Worm (Caenorhabditis elegans) whole organism, L2 larva: Measurements from ENCODE around the gene F53H2.1.

Experiments
- alr-1 ChIP-seq: fragments of 150-350 bp; optimal IDR thresholded peaks from 2 replicates; lab custom pipeline; 2014; ENCODE audit warnings: missing biosample characterization, missing genetic modification characterization
- elt-3 ChIP-seq: sonication (generic microtip); optimal IDR thresholded peaks from 2 replicates; lab custom pipeline; 2017; ENCODE audit warnings: missing biosample characterization, missing genetic modification characterization
- lin-11 ChIP-seq: fragments of 150-350 bp; sonication (generic microtip); optimal IDR thresholded peaks from 2 replicates; lab custom pipeline; 2014; ENCODE audit warnings: missing biosample characterization, missing genetic modification characterization, inconsistent platforms, mixed read lengths
- nhr-23 ChIP-seq: fragments of 150-350 bp; optimal IDR thresholded peaks from 2 replicates; lab custom pipeline; 2014; ENCODE audit warnings: missing biosample characterization, missing genetic modification reagents, missing genetic modification characterization
- unc-55 ChIP-seq: fragments of 150-350 bp; sonication (generic microtip); optimal IDR thresholded peaks from 3 replicates; lab custom pipeline; 2014; ENCODE audit warnings: missing biosample characterization, missing genetic modification reagents, missing genetic modification characterization

- no peak for TF ChIP-seq alr-1 (tag; lab: Kevin White, UChicago)
- no peak for TF ChIP-seq unc-55 (GFP tag; lab: Kevin White, UChicago)
- no peak for TF ChIP-seq nhr-23
- no peak for TF ChIP-seq lin-11 (tag; lab: Kevin White, UChicago)
- TF ChIP-seq elt-3 (tag; lab: Kevin White, UChicago) = no peak
Measured at ce11 chrV:20412225-20412624, 24.7 kb downstream of the F53H2.1 start.
